Worm (Caenorhabditis elegans): Measurements from ENCODE around the gene sri-47.
"Not testable (repeated sequence)": the region's sequence is repeated elsewhere in the genome, so short reads cannot be mapped to it uniquely, and the experiment has no call there.

DNA sequence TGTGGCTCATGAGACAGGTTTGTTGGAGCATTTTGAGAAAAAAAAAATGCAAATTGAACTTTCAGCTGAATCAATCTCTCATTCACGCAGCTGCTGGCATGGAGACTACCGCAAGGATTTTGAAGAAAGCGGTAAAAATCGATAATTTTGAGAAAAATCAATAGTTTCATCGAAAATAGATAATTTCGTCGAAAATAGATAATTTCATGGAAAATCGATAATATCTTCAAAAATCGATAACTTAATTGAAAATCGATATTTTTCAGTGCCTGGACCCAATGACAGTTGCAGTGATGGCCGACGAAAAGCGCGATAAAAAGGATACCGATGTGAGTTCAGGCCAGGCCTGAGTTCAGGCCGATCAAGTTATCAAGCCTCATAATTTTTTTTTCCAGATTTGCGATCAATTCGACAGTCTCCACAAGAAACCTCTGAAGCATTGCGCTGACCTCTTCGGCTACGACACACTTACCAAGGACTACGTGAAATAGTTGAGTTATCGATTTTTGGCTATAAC is 33.7 kb upstream of the sri-47 start, which contains the start of gene D2062.4:
- TF ChIP-seq nhr-76 (tag; optimal IDR thresholded peaks at IDR 0.05); Y116A8C.19 (tag; optimal IDR thresholded peaks at IDR 0.05; ENCODE audit: borderline replicate concordance); snpc-4 (tag; optimal IDR thresholded peaks at IDR 0.05); dpl-1 (GFP tag; optimal IDR thresholded peaks at IDR 0.05); skn-1 (tag; optimal IDR thresholded peaks at IDR 0.05); fos-1 (tag; optimal IDR thresholded peaks at IDR 0.05); mef-2 (tag; optimal IDR thresholded peaks at IDR 0.05): not testable (repeated sequence)
